Fruit fly (Drosophila melanogaster) S2 (cell line): ENCODE results near the gene Spp.

ENCODE experiments used
- CG8478 ChIP-seq: fragments of >200 bp; optimal IDR thresholded peaks from 2 replicates; lab custom pipeline; 2018
- CTCF ChIP-seq, 2 experiments: fragments of >200 bp; optimal IDR thresholded peaks; 2 replicates each; lab custom pipeline; 2018

Gene Spp

dm6 chr2L:505009-505408 lies 39.4 kb downstream of the Spp start:
- TF ChIP-seq CG8478 (no peak), CTCF (optimal IDR thresholded peaks at IDR 0.05; lab: Kevin White, UChicago) (no peak)

DNA sequence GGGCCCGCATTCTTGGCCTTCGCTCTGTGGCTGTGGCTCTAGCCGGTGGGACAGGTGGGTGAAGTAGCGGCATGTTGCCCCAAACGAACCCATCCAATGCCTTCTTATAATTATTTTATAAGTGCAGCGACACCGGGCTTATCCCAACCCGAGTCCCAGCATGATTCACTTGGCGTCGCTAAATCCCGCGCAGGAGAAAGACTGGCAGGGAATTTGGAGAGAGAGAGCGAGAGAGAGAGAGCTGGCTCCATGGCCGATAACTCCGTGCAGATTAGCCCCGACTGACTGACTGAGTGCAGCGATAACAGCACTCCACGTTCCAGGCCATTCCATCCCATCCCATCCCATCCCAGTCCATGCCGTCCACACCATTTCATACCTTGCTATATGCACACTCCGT lies 42.8 kb downstream of the Spp start:
- TF ChIP-seq CTCF (optimal IDR thresholded peaks at IDR 0.05; lab: Kevin White, UChicago) (no peak), CG8478 (no peak)

DNA sequence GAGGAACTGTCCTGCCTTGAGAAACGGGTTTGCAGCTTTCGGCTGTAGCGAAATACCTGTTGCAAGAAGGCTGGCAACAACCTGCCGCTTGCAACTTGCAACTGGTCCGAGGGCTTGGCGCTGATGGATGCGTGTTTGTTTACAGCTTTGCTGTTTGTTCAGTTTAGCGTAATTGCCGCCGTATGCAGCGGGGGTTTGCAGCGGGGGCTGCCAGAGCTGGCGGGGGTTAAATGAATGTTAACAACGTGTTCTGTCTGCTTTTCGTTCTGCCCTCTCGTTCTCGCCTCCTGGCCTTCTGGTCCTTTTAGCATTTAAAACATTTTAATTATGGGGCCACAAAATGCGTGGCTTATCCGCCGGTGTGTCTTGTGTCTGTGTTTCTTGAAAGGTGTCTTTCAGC lies 44.5 kb downstream of the Spp start:
- TF ChIP-seq CTCF (optimal IDR thresholded peaks at IDR 0.05; lab: Kevin White, UChicago) (no peak), CG8478 (no peak)

- TF ChIP-seq CG8478 (no peak), CTCF (optimal IDR thresholded peaks at IDR 0.05; lab: Kevin White, UChicago) (no peak)
Observed at dm6 chr2L:498474-498821, 46.0 kb downstream of the Spp start.

DNA sequence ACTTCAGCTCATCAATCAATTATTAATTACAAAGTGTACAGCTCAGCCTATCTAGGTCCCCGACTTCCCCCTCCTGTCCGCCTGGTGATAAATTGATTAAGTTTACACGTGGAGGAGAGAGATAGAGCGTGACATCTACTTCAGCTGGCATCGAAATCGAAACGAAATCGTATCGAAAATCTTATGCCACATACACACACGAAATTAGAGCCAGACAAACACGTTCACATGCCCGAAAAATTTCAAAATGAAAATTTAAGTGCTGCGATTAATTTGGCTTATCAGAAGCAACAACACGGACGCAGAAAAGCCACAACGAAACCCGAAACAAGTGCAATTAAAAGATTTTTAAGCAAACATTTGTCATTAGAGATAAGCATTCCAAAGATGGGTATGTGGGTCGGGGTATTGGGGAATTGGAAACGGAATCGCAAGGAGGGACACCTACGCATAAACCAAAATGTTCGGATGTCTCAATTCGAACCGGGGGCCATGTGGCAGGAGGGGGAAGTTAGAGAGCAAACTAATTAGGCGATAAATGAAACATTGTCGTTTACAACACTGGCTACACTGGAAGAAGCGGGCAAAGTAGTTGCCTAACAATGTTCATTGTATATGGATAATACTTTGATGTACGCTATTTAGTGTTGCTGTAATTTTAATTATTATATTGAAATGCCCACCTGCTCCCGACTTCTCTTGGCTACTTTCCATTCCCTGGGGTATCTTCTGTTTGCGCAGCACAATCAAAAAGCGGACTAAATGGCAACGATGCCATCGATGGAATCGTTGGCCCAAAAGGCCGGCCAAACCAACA lies 46.6 kb downstream of the Spp start:
- no peak for TF ChIP-seq CG8478
- no peak for TF ChIP-seq CTCF (optimal IDR thresholded peaks at IDR 0.05; lab: Kevin White, UChicago)

DNA sequence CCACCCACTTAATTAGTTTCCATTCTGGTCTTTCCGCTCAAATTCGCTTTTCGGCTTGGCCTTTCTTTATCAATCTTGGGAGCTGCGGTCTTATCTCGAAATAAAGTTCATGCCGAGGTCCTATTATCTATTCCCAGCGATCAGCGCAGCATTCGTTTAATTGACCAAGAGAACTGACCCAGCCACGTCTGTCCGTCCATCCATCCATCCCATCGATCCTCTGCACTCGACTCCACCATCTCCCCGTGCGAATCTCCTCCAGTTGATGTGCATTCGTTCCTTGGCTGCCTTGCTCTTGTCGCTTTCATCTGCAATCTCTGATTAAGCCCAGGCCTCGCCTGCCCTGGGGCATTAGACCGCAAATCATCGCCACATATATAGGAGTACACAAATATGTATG lies 47.6 kb downstream of the Spp start:
- TF ChIP-seq CTCF (optimal IDR thresholded peaks at IDR 0.05; lab: Kevin White, UChicago) (no peak), CG8478 (no peak)

DNA sequence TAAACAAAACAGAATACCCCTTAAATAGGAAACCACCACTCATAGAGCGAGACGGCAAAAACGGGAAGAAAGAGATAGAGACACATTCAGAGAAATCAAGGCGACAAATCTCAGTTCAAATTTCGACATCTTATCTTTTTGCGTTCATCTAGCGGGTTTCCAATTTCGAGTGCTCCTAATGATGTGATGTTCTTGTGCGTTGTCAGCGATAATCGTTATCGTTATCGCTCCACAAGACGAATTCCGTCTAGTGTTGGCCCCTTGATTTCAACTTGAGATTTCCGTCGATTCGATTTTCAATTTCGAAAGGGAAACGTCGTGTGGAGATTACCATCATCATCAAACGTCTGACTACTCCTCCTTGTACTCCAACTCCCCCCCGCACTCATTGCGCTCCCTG lies 48.0 kb downstream of the Spp start:
- no peak for TF ChIP-seq CG8478
- TF ChIP-seq CTCF (optimal IDR thresholded peaks at IDR 0.05; lab: Kevin White, UChicago): no peak

- no peak for TF ChIP-seq CG8478
Observed at dm6 chr2L:495381-496240, 48.8 kb downstream of the Spp start.

DNA sequence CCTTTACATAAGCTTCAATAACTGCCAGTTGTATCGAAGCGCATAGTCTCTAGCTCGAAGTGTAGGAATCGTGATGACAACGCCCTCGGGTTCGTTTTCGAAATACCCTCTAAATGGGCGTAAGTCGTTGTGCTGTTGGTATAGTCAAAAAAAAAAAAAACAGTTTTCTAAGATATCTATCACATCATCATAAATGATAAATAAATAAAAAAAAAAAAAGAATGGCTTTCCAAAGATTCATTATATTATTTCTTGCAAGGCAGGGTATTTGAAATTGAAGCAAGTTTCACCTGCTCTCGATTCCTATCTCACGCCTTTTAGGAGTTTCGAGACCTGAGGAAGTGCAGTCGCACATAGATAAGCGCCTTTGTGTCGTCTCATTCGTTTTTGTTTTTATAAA lies 51.2 kb downstream of the Spp start:
- TF ChIP-seq CTCF (optimal IDR thresholded peaks at IDR 0.05; lab: Kevin White, UChicago) (no peak), CG8478 (no peak)
